Fruit fly (Drosophila melanogaster) Kc167 (cell line): ENCODE results near the gene snRNP-U1-C.

Experiments used
- Myc ChIP-seq: fragments of >200 bp; optimal IDR thresholded peaks from 2 replicates; lab custom pipeline; 2017; ENCODE audit warnings: missing external identifiers
- Sin3A ChIP-seq: fragments of >200 bp; optimal IDR thresholded peaks from 2 replicates; lab custom pipeline; 2018; ENCODE audit warnings: missing external identifiers
- h ChIP-seq: fragments of >200 bp; optimal IDR thresholded peaks from 3 replicates; lab custom pipeline; 2018; ENCODE audit warnings: missing external identifiers
- insv ChIP-seq: fragments of >200 bp; optimal IDR thresholded peaks from 3 replicates; lab custom pipeline; 2018; ENCODE audit warnings: missing external identifiers
- psq ChIP-seq: fragments of >200 bp; optimal IDR thresholded peaks from 2 replicates; lab custom pipeline; 2017; ENCODE audit warnings: missing external identifiers
- ttk ChIP-seq: sonication (Bioruptor generic); optimal IDR thresholded peaks from 2 replicates; lab custom pipeline; 2017; ENCODE audit warnings: missing external identifiers

snRNP-U1-C gene

dm6 chr3R:19011885-19012284 lies 28.4 kb upstream of the snRNP-U1-C start:
- TF ChIP-seq insv (lab: Kevin White, UChicago) (no peak), ttk (lab: Kevin White, UChicago) (no peak), h (lab: Kevin White, UChicago) (no peak), Sin3A (lab: Kevin White, UChicago) (no peak), Myc (no peak), psq (lab: Kevin White, UChicago) (no peak)

- TF ChIP-seq ttk (lab: Kevin White, UChicago) (no peak), insv (lab: Kevin White, UChicago) (no peak), h (lab: Kevin White, UChicago) (no peak), psq (lab: Kevin White, UChicago) (no peak), Sin3A (lab: Kevin White, UChicago) (no peak), Myc (no peak)
Observed at dm6 chr3R:19010923-19011322, 27.5 kb upstream of the snRNP-U1-C start.

dm6 chr3R:19001701-19002100 lies 18.3 kb upstream of the snRNP-U1-C start:
- TF ChIP-seq Sin3A (lab: Kevin White, UChicago) (no peak), insv (lab: Kevin White, UChicago) (no peak), h (lab: Kevin White, UChicago) (no peak), psq (lab: Kevin White, UChicago) (no peak), Myc (no peak), ttk (lab: Kevin White, UChicago) (no peak)

- TF ChIP-seq psq (lab: Kevin White, UChicago), result no peak
- no peak for TF ChIP-seq Myc
- no peak for TF ChIP-seq insv (lab: Kevin White, UChicago)
- TF ChIP-seq h (lab: Kevin White, UChicago), result no peak
- TF ChIP-seq ttk (lab: Kevin White, UChicago), result no peak
- no peak for TF ChIP-seq Sin3A (lab: Kevin White, UChicago)
Observed at dm6 chr3R:18999906-19000451, 16.5 kb upstream of the snRNP-U1-C start.

dm6 chr3R:18998370-18998769 lies 14.9 kb upstream of the snRNP-U1-C start:
- no peak for TF ChIP-seq Sin3A (lab: Kevin White, UChicago)
- no peak for TF ChIP-seq ttk (lab: Kevin White, UChicago)
- TF ChIP-seq psq (lab: Kevin White, UChicago), result no peak
- TF ChIP-seq h (lab: Kevin White, UChicago), result no peak
- no peak for TF ChIP-seq Myc
- no peak for TF ChIP-seq insv (lab: Kevin White, UChicago)

dm6 chr3R:18997388-18998287 lies 14.2 kb upstream of the snRNP-U1-C start:
- TF ChIP-seq Sin3A (lab: Kevin White, UChicago) (no peak), ttk (lab: Kevin White, UChicago) (no peak), h (lab: Kevin White, UChicago) (no peak), insv (lab: Kevin White, UChicago) (no peak), psq (lab: Kevin White, UChicago) (no peak), Myc (no peak)

dm6 chr3R:18995556-18996272 lies 12.3 kb upstream of the snRNP-U1-C start:
- TF ChIP-seq Sin3A (lab: Kevin White, UChicago) (no peak), ttk (lab: Kevin White, UChicago) (no peak), insv (lab: Kevin White, UChicago) (no peak), Myc (no peak), psq (lab: Kevin White, UChicago) (no peak), h (lab: Kevin White, UChicago) (no peak)

- TF ChIP-seq ttk (lab: Kevin White, UChicago) (no peak), psq (lab: Kevin White, UChicago) (no peak), h (lab: Kevin White, UChicago) (no peak), insv (lab: Kevin White, UChicago) (no peak), Sin3A (lab: Kevin White, UChicago) (no peak), Myc (no peak)
Observed at dm6 chr3R:18993159-18993558, 9.7 kb upstream of the snRNP-U1-C start.

- TF ChIP-seq Myc, result no peak
- no peak for TF ChIP-seq ttk (lab: Kevin White, UChicago)
- TF ChIP-seq Sin3A (lab: Kevin White, UChicago), result no peak
Observed at dm6 chr3R:18991721-18992120, 8.3 kb upstream of the snRNP-U1-C start.

- TF ChIP-seq insv (lab: Kevin White, UChicago), result no peak
- no peak for TF ChIP-seq Myc
- TF ChIP-seq Sin3A (lab: Kevin White, UChicago), result no peak
- no peak for TF ChIP-seq ttk (lab: Kevin White, UChicago)
- TF ChIP-seq psq (lab: Kevin White, UChicago), result no peak
- no peak for TF ChIP-seq h (lab: Kevin White, UChicago)
Observed at dm6 chr3R:18990514-18990913, 7.1 kb upstream of the snRNP-U1-C start.

dm6 chr3R:18989819-18990137 lies 6.3 kb upstream of the snRNP-U1-C start:
- TF ChIP-seq ttk (lab: Kevin White, UChicago) (no peak), Sin3A (lab: Kevin White, UChicago) (no peak)
